Fruit fly (Drosophila melanogaster): Measurements from ENCODE around the gene CG18249.
A peak's percentile ranks its signal among the peaks of the same experiment; 100 is the strongest.

The CG18249 gene

dm6 chr3R:8243720-8244119, 23.8 kb downstream of the CG18249 start, which contains the start of the genes CG9636, CG18749 and CG33722 (continued):
- peak; percentile 80 for TF ChIP-seq CG18599 (GFP tag; optimal IDR thresholded peaks at IDR 0.05)
- TF ChIP-seq unc-4 (GFP tag; IDR thresholded peaks at IDR 0.05; ENCODE audit: partially characterized antibody): peak; percentile 97
- TF ChIP-seq trh (GFP tag; optimal IDR thresholded peaks at IDR 0.05): no peak
- no peak for TF ChIP-seq sima (GFP tag; optimal IDR thresholded peaks at IDR 0.05)
- peak; percentile 51 for TF ChIP-seq Dek (tag; optimal IDR thresholded peaks at IDR 0.05)
- TF ChIP-seq HLH54F (GFP tag; optimal IDR thresholded peaks at IDR 0.05): peak; percentile 16
- 0 out of 3 replicates have a peak, but pooled peaks have one; percentile 42 for TF ChIP-seq ken (GFP tag; IDR thresholded peaks at IDR 0.05)
- peak in 1 of 2 experiments; percentile 38 for TF ChIP-seq crp (GFP tag; optimal IDR thresholded peaks at IDR 0.05)
- TF ChIP-seq CG17612 (GFP tag; IDR thresholded peaks at IDR 0.05): no peak
- TF ChIP-seq CG5180 (GFP tag; optimal IDR thresholded peaks at IDR 0.05): no peak
- peak; percentile 63 for TF ChIP-seq ems (GFP tag; optimal IDR thresholded peaks at IDR 0.05)
- peak; percentile 97 for TF ChIP-seq CG34224 (GFP tag; IDR thresholded peaks at IDR 0.05; ENCODE audit: partially characterized antibody)
- TF ChIP-seq mld (GFP tag; IDR thresholded peaks at IDR 0.05; ENCODE audit: partially characterized antibody): peak; percentile 90
- TF ChIP-seq CG6765 (GFP tag; optimal IDR thresholded peaks at IDR 0.05): no peak
- TF ChIP-seq CG17385 (GFP tag; optimal IDR thresholded peaks at IDR 0.05): peak; percentile 84
- peak; percentile 7 for TF ChIP-seq CG4328 (GFP tag; optimal IDR thresholded peaks at IDR 0.05)
- peak; percentile 50 for TF ChIP-seq CG31365 (tag; optimal IDR thresholded peaks at IDR 0.05)
- TF ChIP-seq sr (GFP tag; IDR thresholded peaks at IDR 0.05): no peak
- TF ChIP-seq CkIIα-i1 (GFP tag; IDR thresholded peaks at IDR 0.05): no peak
- TF ChIP-seq E2f1 (GFP tag; IDR thresholded peaks at IDR 0.05): peak; percentile 63
- TF ChIP-seq tll (GFP tag; optimal IDR thresholded peaks at IDR 0.05): peak in 1 of 2 experiments; percentile 80
- peak; percentile 57 for TF ChIP-seq CG10543 (GFP tag; optimal IDR thresholded peaks at IDR 0.05)
- TF ChIP-seq CG16779 (GFP tag; IDR thresholded peaks at IDR 0.05): no peak
- peak; percentile 67; the same call in 1 of the 2 replicates for TF ChIP-seq slbo (GFP tag; IDR thresholded peaks at IDR 0.05)
- peak; percentile 86 for TF ChIP-seq Ada2b (GFP tag; IDR thresholded peaks at IDR 0.05)
- TF ChIP-seq CG7271 (tag; optimal IDR thresholded peaks at IDR 0.05): peak; percentile 61
- TF ChIP-seq Dip2 (GFP tag; IDR thresholded peaks at IDR 0.05): no peak
- TF ChIP-seq CG12236 (GFP tag; optimal IDR thresholded peaks at IDR 0.05): no peak
- TF ChIP-seq psq (GFP tag; optimal IDR thresholded peaks at IDR 0.05): peak; percentile 43
- no peak for TF ChIP-seq gcm2 (GFP tag; optimal IDR thresholded peaks at IDR 0.05)
- no peak for TF ChIP-seq Tbp (GFP tag; optimal IDR thresholded peaks at IDR 0.05)
- 0 out of 3 replicates have a peak, but pooled peaks have one; percentile 46 for TF ChIP-seq otp (GFP tag; IDR thresholded peaks at IDR 0.05)
- peak; percentile 73 for TF ChIP-seq az2 (GFP tag; optimal IDR thresholded peaks at IDR 0.05)
- TF ChIP-seq lilli (GFP tag; optimal IDR thresholded peaks at IDR 0.05): peak; percentile 87
- peak; percentile 49 for TF ChIP-seq sd (tag; optimal IDR thresholded peaks at IDR 0.05)
- TF ChIP-seq cad (GFP tag; optimal IDR thresholded peaks at IDR 0.05): no peak
- TF ChIP-seq dan (GFP tag; IDR thresholded peaks at IDR 0.05): no peak
- TF ChIP-seq disco-r (GFP tag; optimal IDR thresholded peaks at IDR 0.05): no peak
- TF ChIP-seq CG2875 (GFP tag; optimal IDR thresholded peaks at IDR 0.05): peak; percentile 1
- TF ChIP-seq sens-2 (GFP tag; IDR thresholded peaks at IDR 0.05): peak; percentile 37; the same call in 1 of the 2 replicates
- TF ChIP-seq ro (GFP tag; IDR thresholded peaks at IDR 0.05): no peak
- TF ChIP-seq chif (GFP tag; optimal IDR thresholded peaks at IDR 0.05): peak in 1 of 2 experiments; percentile 38
- no peak for TF ChIP-seq lov (optimal IDR thresholded peaks at IDR 0.05)
- TF ChIP-seq lov (GFP tag; IDR thresholded peaks at IDR 0.05): no peak
- peak; percentile 70 for TF ChIP-seq zen (tag; optimal IDR thresholded peaks at IDR 0.05)
- TF ChIP-seq crc (GFP tag; optimal IDR thresholded peaks at IDR 0.05): no peak
- TF ChIP-seq CG14050 (GFP tag; IDR thresholded peaks at IDR 0.05): no peak; the same call in 2 of the 3 replicates
- peak; percentile 56 for TF ChIP-seq twi (tag; optimal IDR thresholded peaks at IDR 0.05)
- TF ChIP-seq CG4854 (GFP tag; optimal IDR thresholded peaks at IDR 0.05): peak; percentile 43
- TF ChIP-seq Xrp1 (GFP tag; IDR thresholded peaks at IDR 0.05): peak; percentile 78
- TF ChIP-seq CG17829 (tag; optimal IDR thresholded peaks at IDR 0.05): peak; percentile 82
